Fruit fly (Drosophila melanogaster): ENCODE results near the gene brv2.

Gene brv2

dm6 chr3L:17339122-17339521 lies 5.4 kb downstream of the brv2 start, which contains the start of gene CG6479 (continued):
- TF ChIP-seq CG6254 (GFP tag; optimal IDR thresholded peaks at IDR 0.05) = no peak
- peak; percentile 59; the same call in 3 of the 4 replicates for TF ChIP-seq Dll (GFP tag; IDR thresholded peaks at IDR 0.05; ENCODE audit: partially characterized antibody)
- TF ChIP-seq CG12219 (GFP tag; optimal IDR thresholded peaks at IDR 0.05) = no peak
- TF ChIP-seq zfh1 (GFP tag; IDR thresholded peaks at IDR 0.05) = no peak
- no peak for TF ChIP-seq NFAT (GFP tag; IDR thresholded peaks at IDR 0.05)
- TF ChIP-seq hth (optimal IDR thresholded peaks at IDR 0.05) = no peak
- peak; percentile 60 for TF ChIP-seq CG1603 (tag; optimal IDR thresholded peaks at IDR 0.05)
- no peak for TF ChIP-seq CG10366 (GFP tag; IDR thresholded peaks at IDR 0.05)
- TF ChIP-seq Taf1 (GFP tag; IDR thresholded peaks at IDR 0.05) = no peak
- TF ChIP-seq crp (GFP tag; optimal IDR thresholded peaks at IDR 0.05) = peak in 1 of 2 experiments; percentile 2
- no peak for TF ChIP-seq Tbp (GFP tag; optimal IDR thresholded peaks at IDR 0.05)
- TF ChIP-seq lab (GFP tag; optimal IDR thresholded peaks at IDR 0.05) = no peak
- TF ChIP-seq CG30431 (GFP tag; optimal IDR thresholded peaks at IDR 0.05) = no peak
- peak; percentile 65; the same call in 1 of the 2 replicates for TF ChIP-seq CG13287 (GFP tag; IDR thresholded peaks at IDR 0.05; ENCODE audit: partially characterized antibody)

- no peak for TF ChIP-seq Antp (GFP tag; optimal IDR thresholded peaks at IDR 0.05)
- no peak for TF ChIP-seq phol (tag; optimal IDR thresholded peaks at IDR 0.05)
- no peak for TF ChIP-seq CG1792 (GFP tag; optimal IDR thresholded peaks at IDR 0.05)
- no peak for TF ChIP-seq Fer3 (tag; optimal IDR thresholded peaks at IDR 0.05)
- TF ChIP-seq Oaz (GFP tag; IDR thresholded peaks at IDR 0.05) = no peak
- no peak for TF ChIP-seq CG3726 (GFP tag; IDR thresholded peaks at IDR 0.05)
- no peak for TF ChIP-seq CG17829 (tag; optimal IDR thresholded peaks at IDR 0.05)
- TF ChIP-seq Sin3A (optimal IDR thresholded peaks at IDR 0.05) = no peak
- no peak for TF ChIP-seq CG15696 (tag; optimal IDR thresholded peaks at IDR 0.05)
- TF ChIP-seq CG18619 (GFP tag; optimal IDR thresholded peaks at IDR 0.05) = no peak
- TF ChIP-seq CG3995 (GFP tag; optimal IDR thresholded peaks at IDR 0.05) = no peak
- no peak for TF ChIP-seq CG7987 (GFP tag; optimal IDR thresholded peaks at IDR 0.05)
- TF ChIP-seq da (GFP tag; optimal IDR thresholded peaks at IDR 0.05) = no peak
- no peak for TF ChIP-seq Pdp1 (GFP tag; optimal IDR thresholded peaks at IDR 0.05)
- TF ChIP-seq ac (GFP tag; optimal IDR thresholded peaks at IDR 0.05) = no peak
- TF ChIP-seq Hr39 (optimal IDR thresholded peaks at IDR 0.05) = no peak
- TF ChIP-seq salm (tag; optimal IDR thresholded peaks at IDR 0.05) = no peak
- no peak for TF ChIP-seq fru (optimal IDR thresholded peaks at IDR 0.05)
Observed at dm6 chr3L:17329069-17329468, 15.4 kb downstream of the brv2 start, which contains the start of gene Or74a. Gene Or74a (minus strand): TSS chr3L:17329169.

dm6 chr3L:17325418-17325817 lies 19.1 kb downstream of the brv2 start, which contains the start of gene CG13725:
Gene CG13725 (minus strand): TSS chr3L:17325518.
- TF ChIP-seq CG11560 (tag; IDR thresholded peaks at IDR 0.05) (no peak), kay (GFP tag; optimal IDR thresholded peaks at IDR 0.05) (no peak), Max (GFP tag; optimal IDR thresholded peaks at IDR 0.05) (no peak), lab (GFP tag; optimal IDR thresholded peaks at IDR 0.05) (no peak), Hr51 (GFP tag; optimal IDR thresholded peaks at IDR 0.05) (no peak), crp (GFP tag; optimal IDR thresholded peaks at IDR 0.05) (no peak), ranshi (GFP tag; IDR thresholded peaks at IDR 0.05) (no peak)

dm6 chr3L:17322541-17322940 lies 22.0 kb downstream of the brv2 start, which contains the start of gene CG13724:
Gene CG13724 (plus strand): TSS chr3L:17322841.
- no peak for TF ChIP-seq Side (GFP tag; optimal IDR thresholded peaks at IDR 0.05)
- no peak for TF ChIP-seq eyg (GFP tag; optimal IDR thresholded peaks at IDR 0.05)
- TF ChIP-seq exex (tag; optimal IDR thresholded peaks at IDR 0.05) = no peak
- no peak for TF ChIP-seq CG17328 (GFP tag; IDR thresholded peaks at IDR 0.05)
- TF ChIP-seq tap (tag; optimal IDR thresholded peaks at IDR 0.05) = no peak
- TF ChIP-seq ems (GFP tag; optimal IDR thresholded peaks at IDR 0.05) = no peak
- TF ChIP-seq corto (GFP tag; optimal IDR thresholded peaks at IDR 0.05) = no peak
- no peak for TF ChIP-seq CG9797 (GFP tag; optimal IDR thresholded peaks at IDR 0.05)
- no peak for TF ChIP-seq CG12104 (GFP tag; optimal IDR thresholded peaks at IDR 0.05)
- TF ChIP-seq salm (tag; optimal IDR thresholded peaks at IDR 0.05) = no peak
- no peak for TF ChIP-seq sd (tag; optimal IDR thresholded peaks at IDR 0.05)
- no peak for TF ChIP-seq Meics (GFP tag; optimal IDR thresholded peaks at IDR 0.05)
- no peak for TF ChIP-seq ase (GFP tag; IDR thresholded peaks at IDR 0.05)
- no peak for TF ChIP-seq CG13296 (GFP tag; optimal IDR thresholded peaks at IDR 0.05)
